Fruit fly (Drosophila melanogaster): ENCODE results near the gene Sfp24Bc.

The Sfp24Bc gene

DNA sequence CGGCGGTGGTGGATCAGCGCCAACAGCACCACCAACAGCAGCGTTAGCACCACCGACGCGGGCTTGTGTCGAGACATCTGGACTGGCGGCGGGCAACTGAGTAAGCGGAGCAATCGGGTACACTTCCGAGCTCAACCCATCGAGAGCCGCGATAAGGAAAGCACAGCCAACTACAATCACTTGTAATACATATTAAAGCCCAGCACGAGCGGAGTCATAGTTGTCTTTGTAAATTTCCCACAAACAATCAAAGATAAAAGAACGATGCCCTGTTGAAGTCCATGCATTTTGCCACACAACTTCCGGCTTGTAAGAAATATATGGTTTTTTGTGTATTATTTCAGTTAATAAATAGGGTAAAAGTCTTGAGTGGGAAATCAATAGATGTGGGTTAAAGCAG is 36.6 kb upstream of the Sfp24Bc start, which contains the start of gene CG31777:
Gene CG31777 (minus strand): TSS at position 101 of the 400 bp plus-strand sequence.
- no peak for TF ChIP-seq CG8159 (tag; optimal IDR thresholded peaks at IDR 0.05)
- peak; percentile 56 for TF ChIP-seq EcR (GFP tag; optimal IDR thresholded peaks at IDR 0.05)

DNA sequence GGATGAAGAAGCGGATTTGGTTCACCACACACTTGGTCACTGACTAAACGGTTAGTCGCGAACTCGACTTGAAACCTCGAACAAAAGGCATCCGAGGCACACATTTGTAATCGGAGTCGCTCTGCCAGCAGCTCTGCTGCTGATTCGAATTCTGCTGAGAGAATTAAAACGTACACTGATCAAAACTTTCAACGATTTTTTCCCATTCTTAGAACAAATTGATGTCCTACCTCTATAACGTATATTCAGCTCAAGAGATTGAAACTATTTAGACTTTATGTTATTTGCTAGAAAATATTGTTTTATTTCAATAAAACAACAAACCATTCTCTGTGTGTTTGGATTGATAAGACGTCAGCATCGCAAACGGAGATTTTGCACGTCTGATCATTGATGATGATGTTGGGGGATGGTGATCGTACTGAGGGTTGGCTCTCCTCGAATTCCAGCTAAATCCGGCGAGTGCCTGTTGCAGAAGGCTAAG is 35.1 kb upstream of the Sfp24Bc start, which contains the start of gene CG31778:
Gene CG31778 (minus strand): TSS at position 51 of the 484 bp plus-strand sequence.
- TF ChIP-seq CG15710 (tag; optimal IDR thresholded peaks at IDR 0.05) (peak; percentile 80), D1 (tag; optimal IDR thresholded peaks at IDR 0.05) (no peak), CG8159 (tag; optimal IDR thresholded peaks at IDR 0.05) (peak; percentile 77), Snoo (tag; optimal IDR thresholded peaks at IDR 0.05) (peak; percentile 79), CG17806 (tag; optimal IDR thresholded peaks at IDR 0.05) (peak; percentile 81), CG34367 (tag; optimal IDR thresholded peaks at IDR 0.05) (peak; percentile 74), fd96Ca (GFP tag; IDR thresholded peaks at IDR 0.05) (peak; percentile 69), CG10348 (GFP tag; IDR thresholded peaks at IDR 0.05) (no peak), Pif1B (GFP tag; optimal IDR thresholded peaks at IDR 0.05) (peak; percentile 58), gl (tag; optimal IDR thresholded peaks at IDR 0.05) (peak; percentile 45), Pif1A (GFP tag; optimal IDR thresholded peaks at IDR 0.05) (peak; percentile 56), CG9948 (tag; optimal IDR thresholded peaks at IDR 0.05) (peak; percentile 60), rn (GFP tag; IDR thresholded peaks at IDR 0.05) (peak; percentile 36; the same call in 1 of the 2 replicates), Ets98B (GFP tag; IDR thresholded peaks at IDR 0.05) (peak; percentile 84), EcR (GFP tag; optimal IDR thresholded peaks at IDR 0.05) (no peak), CG8301 (tag; optimal IDR thresholded peaks at IDR 0.05) (peak; percentile 70), CG13204 (GFP tag; optimal IDR thresholded peaks at IDR 0.05) (peak; percentile 15), CG32121 (GFP tag; IDR thresholded peaks at IDR 0.05) (peak; percentile 76), CG12605 (GFP tag; IDR thresholded peaks at IDR 0.05) (peak; percentile 58), CG4496 (GFP tag; IDR thresholded peaks at IDR 0.05) (peak; percentile 87), CG14655 (GFP tag; optimal IDR thresholded peaks at IDR 0.05) (peak; percentile 73)

- TF ChIP-seq CG34367 (tag; optimal IDR thresholded peaks at IDR 0.05) (peak; percentile 47), Pif1B (GFP tag; optimal IDR thresholded peaks at IDR 0.05) (peak; percentile 81), fd96Ca (GFP tag; IDR thresholded peaks at IDR 0.05) (peak; percentile 97), Snoo (tag; optimal IDR thresholded peaks at IDR 0.05) (peak; percentile 72), CG9948 (tag; optimal IDR thresholded peaks at IDR 0.05) (no peak), CG14655 (GFP tag; optimal IDR thresholded peaks at IDR 0.05) (peak; percentile 89), CG12605 (GFP tag; IDR thresholded peaks at IDR 0.05) (peak; percentile 91), CG17806 (tag; optimal IDR thresholded peaks at IDR 0.05) (peak; percentile 69), CG8159 (tag; optimal IDR thresholded peaks at IDR 0.05) (no peak), CG13204 (GFP tag; optimal IDR thresholded peaks at IDR 0.05) (no peak), CG32121 (GFP tag; IDR thresholded peaks at IDR 0.05) (peak; percentile 96), gl (tag; optimal IDR thresholded peaks at IDR 0.05) (no peak), rn (GFP tag; IDR thresholded peaks at IDR 0.05) (peak; percentile 91), CG8301 (tag; optimal IDR thresholded peaks at IDR 0.05) (peak; percentile 85), CG10348 (GFP tag; IDR thresholded peaks at IDR 0.05) (peak; percentile 90), CG15710 (tag; optimal IDR thresholded peaks at IDR 0.05) (no peak), EcR (GFP tag; optimal IDR thresholded peaks at IDR 0.05) (no peak), Ets98B (GFP tag; IDR thresholded peaks at IDR 0.05) (peak; percentile 96), D1 (tag; optimal IDR thresholded peaks at IDR 0.05) (no peak), Pif1A (GFP tag; optimal IDR thresholded peaks at IDR 0.05) (peak; percentile 82), CG4496 (GFP tag; IDR thresholded peaks at IDR 0.05) (peak; percentile 96)
These were observed 32.9 kb upstream of the Sfp24Bc start, which contains the start of gene CG2816 for dm6 chr2L:3703260-3703659. Gene CG2816, plus strand, starts transcription at chr2L:3703659.

- TF ChIP-seq CG13204 (GFP tag; optimal IDR thresholded peaks at IDR 0.05) = no peak
- TF ChIP-seq CG8159 (tag; optimal IDR thresholded peaks at IDR 0.05) = no peak
- TF ChIP-seq Pif1B (GFP tag; optimal IDR thresholded peaks at IDR 0.05) = no peak
- no peak for TF ChIP-seq Ets98B (GFP tag; IDR thresholded peaks at IDR 0.05)
- no peak for TF ChIP-seq CG9948 (tag; optimal IDR thresholded peaks at IDR 0.05)
- TF ChIP-seq EcR (GFP tag; optimal IDR thresholded peaks at IDR 0.05) = no peak
- no peak for TF ChIP-seq D1 (tag; optimal IDR thresholded peaks at IDR 0.05)
- no peak for TF ChIP-seq CG15710 (tag; optimal IDR thresholded peaks at IDR 0.05)
- no peak for TF ChIP-seq Pif1A (GFP tag; optimal IDR thresholded peaks at IDR 0.05)
- TF ChIP-seq fd96Ca (GFP tag; IDR thresholded peaks at IDR 0.05) = no peak
- no peak for TF ChIP-seq CG34367 (tag; optimal IDR thresholded peaks at IDR 0.05)
- no peak for TF ChIP-seq CG17806 (tag; optimal IDR thresholded peaks at IDR 0.05)
- TF ChIP-seq gl (tag; optimal IDR thresholded peaks at IDR 0.05) = no peak
- no peak for TF ChIP-seq CG12605 (GFP tag; IDR thresholded peaks at IDR 0.05)
- no peak for TF ChIP-seq rn (GFP tag; IDR thresholded peaks at IDR 0.05)
- no peak for TF ChIP-seq Snoo (tag; optimal IDR thresholded peaks at IDR 0.05)
- TF ChIP-seq CG4496 (GFP tag; IDR thresholded peaks at IDR 0.05) = no peak
- no peak for TF ChIP-seq CG14655 (GFP tag; optimal IDR thresholded peaks at IDR 0.05)
- TF ChIP-seq CG32121 (GFP tag; IDR thresholded peaks at IDR 0.05) = no peak
These were observed 31.1 kb upstream of the Sfp24Bc start, which contains the start of gene CG43145 for dm6 chr2L:3701526-3701925. Gene CG43145, plus strand, starts transcription at chr2L:3701826.

DNA sequence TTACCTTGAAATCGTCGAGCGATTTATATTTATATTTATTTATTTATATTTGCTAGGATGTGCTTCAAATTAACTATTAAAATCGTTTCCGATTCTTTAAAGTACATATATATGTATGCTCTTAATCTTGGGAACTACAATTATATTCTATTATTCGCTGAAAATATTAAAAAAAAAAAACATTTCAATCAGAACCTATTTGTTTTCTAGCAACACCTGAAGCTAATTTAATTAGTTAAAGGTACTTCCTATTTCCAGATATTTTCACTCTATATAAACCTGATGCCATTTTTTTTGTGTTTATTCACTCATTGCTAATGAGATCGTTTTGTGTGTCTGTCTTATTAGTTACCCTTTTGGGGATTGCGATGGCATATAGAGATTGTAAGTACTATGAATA is 30.6 kb upstream of the Sfp24Bc start, which contains the start of gene CG42467:
Gene CG42467 (plus strand): TSS at position 301 of the 400 bp plus-strand sequence.
- no peak for TF ChIP-seq CG9948 (tag; optimal IDR thresholded peaks at IDR 0.05)
- TF ChIP-seq CG10348 (GFP tag; IDR thresholded peaks at IDR 0.05) = no peak
- no peak for TF ChIP-seq CG13204 (GFP tag; optimal IDR thresholded peaks at IDR 0.05)
- TF ChIP-seq rn (GFP tag; IDR thresholded peaks at IDR 0.05) = no peak
- no peak for TF ChIP-seq CG32121 (GFP tag; IDR thresholded peaks at IDR 0.05)
- no peak for TF ChIP-seq CG4496 (GFP tag; IDR thresholded peaks at IDR 0.05)
- TF ChIP-seq CG14655 (GFP tag; optimal IDR thresholded peaks at IDR 0.05) = no peak
- no peak for TF ChIP-seq CG8159 (tag; optimal IDR thresholded peaks at IDR 0.05)
- no peak for TF ChIP-seq Pif1A (GFP tag; optimal IDR thresholded peaks at IDR 0.05)

dm6 chr2L:3700374-3700773 is 30.0 kb upstream of the Sfp24Bc start, which contains the start of gene Sfp24C1:
Gene Sfp24C1, plus strand, starts transcription at chr2L:3700674.
- no peak for TF ChIP-seq CG8159 (tag; optimal IDR thresholded peaks at IDR 0.05)
- TF ChIP-seq CG9948 (tag; optimal IDR thresholded peaks at IDR 0.05) = no peak
- no peak for TF ChIP-seq Pif1A (GFP tag; optimal IDR thresholded peaks at IDR 0.05)
- no peak for TF ChIP-seq Snoo (tag; optimal IDR thresholded peaks at IDR 0.05)
- TF ChIP-seq CG13204 (GFP tag; optimal IDR thresholded peaks at IDR 0.05) = no peak
- no peak for TF ChIP-seq EcR (GFP tag; optimal IDR thresholded peaks at IDR 0.05)
- TF ChIP-seq fd96Ca (GFP tag; IDR thresholded peaks at IDR 0.05) = no peak
- TF ChIP-seq CG32121 (GFP tag; IDR thresholded peaks at IDR 0.05) = no peak
- no peak for TF ChIP-seq Ets98B (GFP tag; IDR thresholded peaks at IDR 0.05)
- TF ChIP-seq CG17806 (tag; optimal IDR thresholded peaks at IDR 0.05) = no peak
- no peak for TF ChIP-seq CG14655 (GFP tag; optimal IDR thresholded peaks at IDR 0.05)
- no peak for TF ChIP-seq rn (GFP tag; IDR thresholded peaks at IDR 0.05)
- no peak for TF ChIP-seq Pif1B (GFP tag; optimal IDR thresholded peaks at IDR 0.05)
- no peak for TF ChIP-seq CG12605 (GFP tag; IDR thresholded peaks at IDR 0.05)
- no peak for TF ChIP-seq CG34367 (tag; optimal IDR thresholded peaks at IDR 0.05)
- TF ChIP-seq CG8301 (tag; optimal IDR thresholded peaks at IDR 0.05) = no peak
- TF ChIP-seq gl (tag; optimal IDR thresholded peaks at IDR 0.05) = no peak
- no peak for TF ChIP-seq CG15710 (tag; optimal IDR thresholded peaks at IDR 0.05)

Measured in whole organism, pupa.